Fruit fly (Drosophila melanogaster): ENCODE data around the gene CG10435.
A peak's percentile ranks its signal among the peaks of the same experiment; 100 is the strongest.

CG10435 gene

dm6 chr3R:8032923-8033478 is 20.0 kb upstream of the CG10435 start, which contains the start of the genes CG11035 and unc-45 (continued):
- TF ChIP-seq OdsH (GFP tag; optimal IDR thresholded peaks at IDR 0.05) (peak; percentile 6), CG11902 (GFP tag; optimal IDR thresholded peaks at IDR 0.05) (no peak), Blimp-1 (GFP tag; optimal IDR thresholded peaks at IDR 0.05) (no peak), CG4318 (GFP tag; optimal IDR thresholded peaks at IDR 0.05) (no peak), Sox15 (GFP tag; optimal IDR thresholded peaks at IDR 0.05) (no peak), eg (GFP tag; IDR thresholded peaks at IDR 0.05) (peak; percentile 64), CG3919 (GFP tag; optimal IDR thresholded peaks at IDR 0.05) (peak; percentile 37), CG11762 (GFP tag; optimal IDR thresholded peaks at IDR 0.05; ENCODE audit: insufficient read depth) (no peak), CG6163 (GFP tag; IDR thresholded peaks at IDR 0.05) (0 out of 3 replicates have a peak, but pooled peaks have one; percentile 25), Lpt (GFP tag; optimal IDR thresholded peaks at IDR 0.05) (no peak), CG11294 (GFP tag; IDR thresholded peaks at IDR 0.05) (no peak), Ets21C (GFP tag; optimal IDR thresholded peaks at IDR 0.05) (no peak), pdm3 (GFP tag; optimal IDR thresholded peaks at IDR 0.05) (peak; percentile 42)

- TF ChIP-seq CG11902 (GFP tag; optimal IDR thresholded peaks at IDR 0.05) (no peak), CG7368 (GFP tag; optimal IDR thresholded peaks at IDR 0.05) (no peak), vri (GFP tag; optimal IDR thresholded peaks at IDR 0.05) (no peak), Eip78C (GFP tag) (peak; percentile 73), Sox14 (GFP tag; optimal IDR thresholded peaks at IDR 0.05) (peak; percentile 59), CG8119 (GFP tag; IDR thresholded peaks at IDR 0.05) (no peak), spab (GFP tag; optimal IDR thresholded peaks at IDR 0.05) (no peak), CG8319 (GFP tag; optimal IDR thresholded peaks at IDR 0.05) (no peak), net (GFP tag; optimal IDR thresholded peaks at IDR 0.05) (no peak), lz (GFP tag; optimal IDR thresholded peaks at IDR 0.05) (no peak), CG4318 (GFP tag; optimal IDR thresholded peaks at IDR 0.05) (no peak), eg (GFP tag; IDR thresholded peaks at IDR 0.05) (no peak), esn (GFP tag; optimal IDR thresholded peaks at IDR 0.05) (no peak), CG9139 (GFP tag; optimal IDR thresholded peaks at IDR 0.05) (no peak), CG11762 (GFP tag; optimal IDR thresholded peaks at IDR 0.05; ENCODE audit: insufficient read depth) (no peak), Hr39 (GFP tag; optimal IDR thresholded peaks at IDR 0.05) (no peak), CG11294 (GFP tag; IDR thresholded peaks at IDR 0.05) (no peak), Hr4 (GFP tag; optimal IDR thresholded peaks at IDR 0.05) (no peak), dac (GFP tag; optimal IDR thresholded peaks at IDR 0.05) (no peak), svp (GFP tag) (peak; percentile 51), topi (GFP tag; optimal IDR thresholded peaks at IDR 0.05) (no peak), CG31627 (GFP tag; optimal IDR thresholded peaks at IDR 0.05) (no peak), CG3919 (GFP tag; optimal IDR thresholded peaks at IDR 0.05) (no peak), Gug (GFP tag; IDR thresholded peaks at IDR 0.05) (no peak), Smox (GFP tag; optimal IDR thresholded peaks at IDR 0.05) (no peak), cyc (GFP tag; optimal IDR thresholded peaks at IDR 0.05) (no peak), Ets21C (GFP tag; optimal IDR thresholded peaks at IDR 0.05) (no peak), CG6854 (GFP tag; optimal IDR thresholded peaks at IDR 0.05) (no peak), fd85E (GFP tag; optimal IDR thresholded peaks at IDR 0.05) (no peak), pdm3 (GFP tag; optimal IDR thresholded peaks at IDR 0.05) (no peak), Lpt (GFP tag; optimal IDR thresholded peaks at IDR 0.05) (no peak), Sox15 (GFP tag; optimal IDR thresholded peaks at IDR 0.05) (no peak), OdsH (GFP tag; optimal IDR thresholded peaks at IDR 0.05) (no peak), CG8632 (GFP tag; optimal IDR thresholded peaks at IDR 0.05) (no peak), CG32006 (GFP tag; optimal IDR thresholded peaks at IDR 0.05) (no peak), fkh (GFP tag; optimal IDR thresholded peaks at IDR 0.05) (peak; percentile 93), acj6 (GFP tag; optimal IDR thresholded peaks at IDR 0.05) (no peak), CG6163 (GFP tag; IDR thresholded peaks at IDR 0.05) (0 out of 3 replicates have a peak, but pooled peaks have one; percentile 21), Blimp-1 (GFP tag; optimal IDR thresholded peaks at IDR 0.05) (peak; percentile 65), CG6792 (GFP tag; optimal IDR thresholded peaks at IDR 0.05) (no peak), CG16779 (tag; optimal IDR thresholded peaks at IDR 0.05) (no peak), Sox102F (GFP tag; optimal IDR thresholded peaks at IDR 0.05) (no peak), dsx (GFP tag; optimal IDR thresholded peaks at IDR 0.05; ENCODE audit: poor library complexity, severe bottlenecking) (no peak), CG15336 (GFP tag; IDR thresholded peaks at IDR 0.05) (no peak; the same call in 1 of the 2 replicates), CG34406 (GFP tag; optimal IDR thresholded peaks at IDR 0.05) (no peak), Hr38 (GFP tag; optimal IDR thresholded peaks at IDR 0.05) (no peak)
Measured at dm6 chr3R:8030151-8030899, 17.3 kb upstream of the CG10435 start, which contains the start of the genes CG10903 and CG2747. TSS of gene CG10903 (plus strand) at chr3R:8030411. TSS of gene CG2747 (minus strand) at chr3R:8030790.

All from whole organism, prepupa.